Worm (Caenorhabditis elegans): ENCODE measurements around the gene R166.2.

- no peak for TF ChIP-seq ztf-29 (GFP tag; IDR thresholded peaks at IDR 0.05)
- TF ChIP-seq med-1 (GFP tag; optimal IDR thresholded peaks at IDR 0.05; ENCODE audit: insufficient read depth) = no peak
- no peak for TF ChIP-seq tab-1 (GFP tag; IDR thresholded peaks at IDR 0.05)
- TF ChIP-seq flt-1 (GFP tag; IDR thresholded peaks at IDR 0.05) = no peak
These were observed 41.6 kb downstream of the R166.2 start, which contains the start of gene ZK666.12 for ce11 chrII:10495912-10496311.

Measured in whole organism, midembryonic.